Worm (Caenorhabditis elegans) whole organism, young adult: Measurements from ENCODE around the gene srt-29.

ENCODE experiments used
- B0261.1 ChIP-seq: sonication (generic microtip); optimal IDR thresholded peaks from 2 replicates; lab custom pipeline; 2016; ENCODE audit warnings: mild to moderate bottlenecking, missing genetic modification characterization, moderate library complexity, missing compliant biosample characterization
- F39B2.1 ChIP-seq: fragments of 200-800 bp; sonication (Bioruptor generic); IDR thresholded peaks from 2 replicates; pipeline ENCODE4 v1.3.6; 2022; ENCODE audit warnings: missing genetic modification reagents, missing genetic modification characterization, missing compliant biosample characterization
- F52B5.7 ChIP-seq: sonication (generic microtip); optimal IDR thresholded peaks from 2 replicates; lab custom pipeline; 2016; ENCODE audit warnings: mild to moderate bottlenecking, missing genetic modification characterization, missing compliant biosample characterization
- T07F8.4 ChIP-seq: sonication (generic microtip); optimal IDR thresholded peaks from 2 replicates; lab custom pipeline; 2016; ENCODE audit warnings: mild to moderate bottlenecking, missing genetic modification characterization, moderate library complexity, missing compliant biosample characterization
- ZK185.1 ChIP-seq: sonication (generic microtip); optimal IDR thresholded peaks from 2 replicates; lab custom pipeline; 2016; ENCODE audit warnings: mild to moderate bottlenecking, missing genetic modification characterization, missing compliant biosample characterization; ENCODE audit not compliant: poor library complexity, severe bottlenecking
- athp-1 ChIP-seq: sonication (generic microtip); optimal IDR thresholded peaks from 2 replicates; lab custom pipeline; 2017; ENCODE audit warnings: mild to moderate bottlenecking, missing genetic modification characterization, missing compliant biosample characterization
- attf-6 ChIP-seq: fragments of 200-800 bp; sonication (Bioruptor generic); IDR thresholded peaks from 2 replicates; pipeline ENCODE4 v1.3.6; 2022; ENCODE audit warnings: missing genetic modification reagents, missing genetic modification characterization, missing compliant biosample characterization
- cebp-1 ChIP-seq, 2 experiments: fragments of 200-800 bp in 1 of 2; sonication (Bioruptor generic) in 1 of 2; sonication (generic microtip) in 1 of 2; IDR thresholded peaks in 1 of 2; optimal IDR thresholded peaks in 1 of 2; 2 replicates each; pipeline versions ENCODE4 v1.3.6 to Lab custom; 2017 to 2022; ENCODE audit warnings: missing compliant biosample characterization in 2 of 2, missing genetic modification characterization in 2 of 2, mild to moderate bottlenecking in 1 of 2, missing genetic modification reagents in 1 of 2, moderate library complexity in 1 of 2
- ceh-100 ChIP-seq: fragments of 200-800 bp; sonication (Bioruptor generic); IDR thresholded peaks from 2 replicates; pipeline ENCODE4 v1.3.6; 2022; ENCODE audit warnings: missing genetic modification reagents, missing genetic modification characterization, missing compliant biosample characterization
- chd-7 ChIP-seq: sonication (generic microtip); optimal IDR thresholded peaks from 2 replicates; lab custom pipeline; 2016; ENCODE audit warnings: mild to moderate bottlenecking, missing genetic modification characterization, moderate library complexity, missing compliant biosample characterization
- efl-1 ChIP-seq: fragments of 150-350 bp; optimal IDR thresholded peaks from 2 replicates; lab custom pipeline; 2014; ENCODE audit warnings: missing biosample characterization, missing genetic modification reagents, missing genetic modification characterization
- egl-44 ChIP-seq: fragments of 200-800 bp; sonication (Bioruptor generic); IDR thresholded peaks from 2 replicates; pipeline ENCODE4 v1.3.6; 2022; ENCODE audit warnings: missing genetic modification reagents, missing genetic modification characterization, missing compliant biosample characterization
- fkh-3 ChIP-seq: sonication (generic microtip); optimal IDR thresholded peaks from 2 replicates; lab custom pipeline; 2016; ENCODE audit warnings: mild to moderate bottlenecking, missing genetic modification characterization, missing compliant biosample characterization
- hlh-12 ChIP-seq: sonication (generic microtip); optimal IDR thresholded peaks from 2 replicates; lab custom pipeline; 2016; ENCODE audit warnings: missing genetic modification characterization, missing compliant biosample characterization
- hlh-26 ChIP-seq: fragments of 200-800 bp; sonication (Bioruptor generic); conservative IDR thresholded peaks from 2 replicates; pipeline ENCODE4 v1.3.6; 2022; ENCODE audit warnings: missing genetic modification reagents, missing genetic modification characterization, missing compliant biosample characterization
- hmg-20 ChIP-seq: fragments of 200-800 bp; sonication (Bioruptor generic); IDR thresholded peaks from 2 replicates; pipeline ENCODE4 v1.3.6; 2022; ENCODE audit warnings: missing genetic modification reagents, missing genetic modification characterization, missing compliant biosample characterization
- hsf-1 ChIP-seq: fragments of 200-800 bp; sonication (Bioruptor generic); IDR thresholded peaks from 2 replicates; pipeline ENCODE4 v1.3.6; 2022; ENCODE audit warnings: missing genetic modification reagents, missing genetic modification characterization, missing compliant biosample characterization
- lag-1 ChIP-seq: fragments of 200-800 bp; sonication (Bioruptor generic); IDR thresholded peaks from 2 replicates; pipeline ENCODE4 v1.3.6; 2022; ENCODE audit warnings: missing genetic modification reagents, missing genetic modification characterization, missing compliant biosample characterization
- let-526 ChIP-seq: fragments of 200-800 bp; sonication (Bioruptor generic); IDR thresholded peaks from 2 replicates; pipeline ENCODE4 v1.3.6; 2022; ENCODE audit warnings: missing genetic modification reagents, missing genetic modification characterization, missing compliant biosample characterization
- let-607 ChIP-seq, 2 experiments: fragments of 200-800 bp in 1 of 2; sonication (Bioruptor generic) in 1 of 2; sonication (generic microtip) in 1 of 2; optimal IDR thresholded peaks; 2 replicates each; lab custom pipeline; 2016 to 2018; ENCODE audit warnings: mild to moderate bottlenecking in 2 of 2, missing compliant biosample characterization in 2 of 2, missing genetic modification characterization in 2 of 2, moderate library complexity in 2 of 2, missing genotype in 1 of 2
- lir-1 ChIP-seq: fragments of 200-800 bp; sonication (Bioruptor generic); conservative IDR thresholded peaks from 2 replicates; pipeline ENCODE4 v1.3.6; 2022; ENCODE audit warnings: missing genetic modification reagents, missing genetic modification characterization, missing compliant biosample characterization
- madf-3 ChIP-seq: fragments of 200-800 bp; sonication (Bioruptor generic); IDR thresholded peaks from 2 replicates; pipeline ENCODE4 v1.3.6; 2022; ENCODE audit warnings: missing genetic modification reagents, missing genetic modification characterization, missing compliant biosample characterization
- mcd-1 ChIP-seq: fragments of 200-800 bp; sonication (Bioruptor generic); IDR thresholded peaks from 2 replicates; pipeline ENCODE4 v1.3.6; 2022; ENCODE audit warnings: missing genetic modification reagents, missing genetic modification characterization, missing compliant biosample characterization
- nfyb-1 ChIP-seq: fragments of 200-800 bp; sonication (Bioruptor generic); IDR thresholded peaks from 2 replicates; pipeline ENCODE4 v1.3.6; 2022; ENCODE audit warnings: missing genetic modification reagents, missing genetic modification characterization, missing compliant biosample characterization
- nhr-90 ChIP-seq: sonication (generic microtip); optimal IDR thresholded peaks from 2 replicates; lab custom pipeline; 2016; ENCODE audit warnings: missing genotype, mild to moderate bottlenecking, missing genetic modification characterization, missing compliant biosample characterization
- rcor-1 ChIP-seq: fragments of 200-800 bp; sonication (Bioruptor generic); IDR thresholded peaks from 2 replicates; pipeline ENCODE4 v1.3.6; 2022; ENCODE audit warnings: missing genetic modification reagents, missing genetic modification characterization, missing compliant biosample characterization
- rpc-1 ChIP-seq, 2 experiments: fragments of 150-350 bp in 1 of 2; sonication (generic microtip) in 1 of 2; optimal IDR thresholded peaks; 2 replicates each; lab custom pipeline; 2014 to 2018; ENCODE audit warnings: missing biosample characterization in 1 of 2, missing genetic modification characterization in 1 of 2, missing genetic modification reagents in 1 of 2, missing genotype in 1 of 2
- snpc-1.3 ChIP-seq: sonication (generic microtip); optimal IDR thresholded peaks from 2 replicates; lab custom pipeline; 2017; ENCODE audit warnings: missing genetic modification characterization, mild to moderate bottlenecking, missing compliant biosample characterization, antibody characterized with exemption, moderate library complexity, missing genotype, missing genetic modification reagents; ENCODE audit not compliant: insufficient read depth
- tlf-1 ChIP-seq: fragments of 200-800 bp; sonication (Bioruptor generic); optimal IDR thresholded peaks from 2 replicates; lab custom pipeline; 2018; ENCODE audit warnings: mild to moderate bottlenecking, missing genetic modification characterization, missing compliant biosample characterization
- xnd-1 ChIP-seq: sonication (generic microtip); optimal IDR thresholded peaks from 2 replicates; lab custom pipeline; 2016; ENCODE audit warnings: missing genotype, missing genetic modification reagents, missing genetic modification characterization, missing compliant biosample characterization

Gene srt-29

ce11 chrV:2672603-2673002 lies 46.3 kb downstream of the srt-29 start, which contains the start of gene W02G9.3 (continued):
- TF ChIP-seq rpc-1 (optimal IDR thresholded peaks at IDR 0.05; lab: Kevin White, UChicago) = no peak
- TF ChIP-seq rpc-1 (tag; optimal IDR thresholded peaks at IDR 0.05; lab: Kevin White, UChicago) = no peak
- no peak for TF ChIP-seq lir-1 (GFP tag; lab: Robert Waterston, UW)
- no peak for TF ChIP-seq T07F8.4 (tag; lab: Kevin White, UChicago)
- no peak for TF ChIP-seq hlh-26 (GFP tag; lab: Robert Waterston, UW)
- peak in 1 of 2 experiments; percentile 15 for TF ChIP-seq let-607 (tag; optimal IDR thresholded peaks at IDR 0.05; lab: Kevin White, UChicago)
- TF ChIP-seq hlh-12 (tag; lab: Kevin White, UChicago) = no peak
- peak; percentile 48; the same call in 1 of the 2 replicates for TF ChIP-seq rcor-1 (GFP tag; lab: Robert Waterston, UW)
- TF ChIP-seq B0261.1 (tag; lab: Kevin White, UChicago) = peak; percentile 25
- TF ChIP-seq ZK185.1 (tag; lab: Kevin White, UChicago) = no peak
- TF ChIP-seq attf-6 (GFP tag; lab: Robert Waterston, UW) = 0 out of 2 replicates have a peak, but pooled peaks have one; percentile 13
- TF ChIP-seq nhr-90 = no peak
- TF ChIP-seq athp-1 (tag; lab: Kevin White, UChicago) = no peak
- no peak for TF ChIP-seq lag-1 (GFP tag; lab: Robert Waterston, UW)
- no peak for TF ChIP-seq fkh-3
- TF ChIP-seq tlf-1 (GFP tag; lab: Kevin White, UChicago) = no peak
- no peak for TF ChIP-seq hsf-1 (GFP tag; lab: Robert Waterston, UW)
- no peak for TF ChIP-seq chd-7 (tag; lab: Kevin White, UChicago)
- TF ChIP-seq nfyb-1 (GFP tag; lab: Robert Waterston, UW) = no peak
- TF ChIP-seq xnd-1 = no peak
- peak; percentile 92 for TF ChIP-seq ceh-100 (GFP tag; lab: Robert Waterston, UW)
- TF ChIP-seq F39B2.1 (GFP tag; lab: Robert Waterston, UW) = no peak
- TF ChIP-seq cebp-1 (GFP tag; IDR thresholded peaks at IDR 0.05; lab: Robert Waterston, UW) = no peak
- TF ChIP-seq cebp-1 (tag; optimal IDR thresholded peaks at IDR 0.05; lab: Kevin White, UChicago) = peak; percentile 41
- TF ChIP-seq F52B5.7 (tag; lab: Kevin White, UChicago) = no peak
- TF ChIP-seq mcd-1 (GFP tag; lab: Robert Waterston, UW) = peak; percentile 95
- no peak for TF ChIP-seq hmg-20 (GFP tag; lab: Robert Waterston, UW)
- peak; percentile 60 for TF ChIP-seq efl-1 (GFP tag; lab: Kevin White, UChicago)
- TF ChIP-seq egl-44 (GFP tag; lab: Robert Waterston, UW) = no peak
- peak; percentile 55 for TF ChIP-seq snpc-1.3 (tag; lab: Kevin White, UChicago)

ce11 chrV:2671155-2671554 lies 47.8 kb downstream of the srt-29 start, which contains the start of gene kel-8:
kel-8 (plus strand) TSS chrV:2671455.
- 0 out of 2 replicates have a peak, but pooled peaks have one; percentile 39 for TF ChIP-seq madf-3 (GFP tag; lab: Robert Waterston, UW)
- TF ChIP-seq let-526 = no peak
